Worm (Caenorhabditis elegans) whole organism, L1 larva: ENCODE results near the gene cest-32.

Experiments used
- aly-2 ChIP-seq: fragments of 150-350 bp; optimal IDR thresholded peaks from 2 replicates; lab custom pipeline; 2014; ENCODE audit warnings: missing biosample characterization, missing genetic modification characterization
- ceh-82 ChIP-seq, 3 experiments: fragments of 150-350 bp in 1 of 3; sonication (generic microtip) in 2 of 3; optimal IDR thresholded peaks; 2 replicates each; lab custom pipeline; 2014 to 2017; ENCODE audit warnings: missing biosample characterization in 3 of 3, missing genetic modification characterization in 3 of 3
- fos-1 ChIP-seq: fragments of 150-350 bp; optimal IDR thresholded peaks from 2 replicates; lab custom pipeline; 2014; ENCODE audit warnings: missing biosample characterization, missing genetic modification characterization
- lin-13 ChIP-seq: fragments of 150-350 bp; optimal IDR thresholded peaks from 2 replicates; lab custom pipeline; 2014; ENCODE audit warnings: missing biosample characterization, missing genetic modification reagents, missing genetic modification characterization
- lsy-2 ChIP-seq, 2 experiments: fragments of 150-350 bp; optimal IDR thresholded peaks; 2 replicates each; lab custom pipeline; 2014; ENCODE audit warnings: missing biosample characterization in 2 of 2, missing genetic modification characterization in 2 of 2
- mep-1 ChIP-seq: fragments of 150-350 bp; optimal IDR thresholded peaks from 2 replicates; lab custom pipeline; 2014; ENCODE audit warnings: missing biosample characterization, missing genetic modification characterization
- nhr-11 ChIP-seq: fragments of 150-350 bp; optimal IDR thresholded peaks from 2 replicates; lab custom pipeline; 2014; ENCODE audit warnings: missing biosample characterization, missing genetic modification characterization
- nhr-12 ChIP-seq: sonication (generic microtip); optimal IDR thresholded peaks from 2 replicates; lab custom pipeline; 2017; ENCODE audit warnings: missing biosample characterization, missing genetic modification characterization
- nhr-76 ChIP-seq: sonication (generic microtip); optimal IDR thresholded peaks from 2 replicates; lab custom pipeline; 2017; ENCODE audit warnings: missing biosample characterization, missing genetic modification characterization
- nhr-85 ChIP-seq: sonication (generic microtip); peaks from one replicate; lab custom pipeline; 2016; ENCODE audit warnings: missing genetic modification characterization, inconsistent platforms, missing compliant biosample characterization
- pqm-1 ChIP-seq: sonication (generic microtip); optimal IDR thresholded peaks from 3 replicates; lab custom pipeline; 2017; ENCODE audit warnings: missing biosample characterization, missing genetic modification characterization
- sptf-1 ChIP-seq: fragments of 150-350 bp; optimal IDR thresholded peaks from 2 replicates; lab custom pipeline; 2014; ENCODE audit warnings: missing biosample characterization, missing genetic modification characterization
- unc-98 ChIP-seq: fragments of 200-800 bp; sonication (Bioruptor generic); IDR thresholded peaks from 2 replicates; pipeline ENCODE4 v1.3.6; 2022; ENCODE audit warnings: missing genetic modification characterization, missing compliant biosample characterization
- xbp-1 ChIP-seq: sonication (generic microtip); optimal IDR thresholded peaks from 2 replicates; lab custom pipeline; 2016; ENCODE audit warnings: missing genetic modification characterization, missing compliant biosample characterization

- TF ChIP-seq sptf-1 (tag; lab: Kevin White, UChicago): no peak
- no peak for TF ChIP-seq fos-1
- TF ChIP-seq lin-13: no peak
- no peak for TF ChIP-seq mep-1
- TF ChIP-seq lsy-2 (tag; optimal IDR thresholded peaks at IDR 0.05; lab: Kevin White, UChicago): no peak
- TF ChIP-seq nhr-76: no peak
- no peak for TF ChIP-seq aly-2 (tag; lab: Kevin White, UChicago)
- no peak for TF ChIP-seq nhr-85 (tag; lab: Kevin White, UChicago)
- TF ChIP-seq unc-98 (GFP tag; lab: Robert Waterston, UW): no peak
- no peak for TF ChIP-seq nhr-12 (tag; lab: Kevin White, UChicago)
- no peak for TF ChIP-seq nhr-11 (tag; lab: Kevin White, UChicago)
- TF ChIP-seq ceh-82 (tag; optimal IDR thresholded peaks at IDR 0.05; lab: Kevin White, UChicago): no peak
- TF ChIP-seq pqm-1: no peak
- no peak for TF ChIP-seq xbp-1 (tag; lab: Kevin White, UChicago)
These were observed 39.5 kb upstream of the cest-32 start for ce11 chrV:5273241-5273640.
